Worm (Caenorhabditis elegans) whole organism, L3 larva: ENCODE data around the gene srw-69.

ENCODE experiments used
- R02D3.7 ChIP-seq: fragments of 150-350 bp; optimal IDR thresholded peaks from 2 replicates; lab custom pipeline; 2014; ENCODE audit warnings: missing biosample characterization, missing genetic modification characterization
- ZK546.5 ChIP-seq: sonication (generic microtip); optimal IDR thresholded peaks from 2 replicates; lab custom pipeline; 2017; ENCODE audit warnings: missing biosample characterization, missing genetic modification characterization
- aly-2 ChIP-seq: fragments of 150-350 bp; optimal IDR thresholded peaks from 2 replicates; lab custom pipeline; 2014; ENCODE audit warnings: missing biosample characterization, missing genetic modification characterization
- ceh-16 ChIP-seq: sonication (generic microtip); optimal IDR thresholded peaks from 2 replicates; lab custom pipeline; 2017; ENCODE audit warnings: missing biosample characterization, missing genetic modification characterization
- ceh-28 ChIP-seq: fragments of 150-350 bp; optimal IDR thresholded peaks from 2 replicates; lab custom pipeline; 2014; ENCODE audit warnings: missing biosample characterization, missing genetic modification reagents, missing genetic modification characterization
- ceh-82 ChIP-seq: fragments of 150-350 bp; optimal IDR thresholded peaks from 2 replicates; lab custom pipeline; 2014; ENCODE audit warnings: missing biosample characterization, missing genetic modification characterization
- ceh-9 ChIP-seq: sonication (generic microtip); optimal IDR thresholded peaks from 2 replicates; lab custom pipeline; 2018; ENCODE audit warnings: missing biosample characterization, missing genetic modification characterization
- daf-12 ChIP-seq: fragments of 150-350 bp; optimal IDR thresholded peaks from 2 replicates; lab custom pipeline; 2014; ENCODE audit warnings: missing biosample characterization, missing genetic modification reagents, missing genetic modification characterization
- egl-27 ChIP-seq: sonication (generic microtip); optimal IDR thresholded peaks from 4 replicates; lab custom pipeline; 2017; ENCODE audit warnings: missing biosample characterization, missing genetic modification reagents, missing genetic modification characterization
- egl-5 ChIP-seq: fragments of 150-350 bp; optimal IDR thresholded peaks from 2 replicates; lab custom pipeline; 2017; ENCODE audit warnings: missing biosample characterization, missing genetic modification reagents, missing genetic modification characterization, inconsistent platforms
- elt-1 ChIP-seq: fragments of 150-350 bp; optimal IDR thresholded peaks from 2 replicates; lab custom pipeline; 2014; ENCODE audit warnings: missing biosample characterization, missing genetic modification characterization
- elt-2 ChIP-seq: sonication (generic microtip); optimal IDR thresholded peaks from 2 replicates; lab custom pipeline; 2016; ENCODE audit warnings: missing genetic modification reagents, mild to moderate bottlenecking, missing genetic modification characterization, missing compliant biosample characterization
- elt-3 ChIP-seq, 3 experiments: fragments of 150-350 bp in 1 of 3; sonication (generic microtip) in 2 of 3; optimal IDR thresholded peaks; 2 replicates in 2 of 3; 4 replicates in 1 of 3; lab custom pipeline; 2014 to 2017; ENCODE audit warnings: missing biosample characterization in 3 of 3, missing genetic modification characterization in 3 of 3
- eor-1 ChIP-seq, 2 experiments: fragments of 150-350 bp; optimal IDR thresholded peaks; 2 replicates each; lab custom pipeline; 2014 to 2018; ENCODE audit warnings: missing biosample characterization in 2 of 2, missing genetic modification characterization in 2 of 2
- fkh-10 ChIP-seq: sonication (generic microtip); optimal IDR thresholded peaks from 2 replicates; lab custom pipeline; 2017; ENCODE audit warnings: missing biosample characterization, missing genetic modification reagents, missing genetic modification characterization
- fkh-2 ChIP-seq: fragments of 150-350 bp; optimal IDR thresholded peaks from 2 replicates; lab custom pipeline; 2014; ENCODE audit warnings: missing biosample characterization, missing genetic modification reagents, missing genetic modification characterization
- fos-1 ChIP-seq: fragments of 150-350 bp; optimal IDR thresholded peaks from 2 replicates; lab custom pipeline; 2014; ENCODE audit warnings: missing biosample characterization, missing genetic modification characterization
- jun-1 ChIP-seq: fragments of 150-350 bp; optimal IDR thresholded peaks from 2 replicates; lab custom pipeline; 2014; ENCODE audit warnings: missing biosample characterization, missing genetic modification reagents, missing genetic modification characterization
- lin-39 ChIP-seq: fragments of 150-350 bp; optimal IDR thresholded peaks from 2 replicates; lab custom pipeline; 2018; ENCODE audit warnings: missing biosample characterization, missing genetic modification reagents, missing genetic modification characterization
- lsy-12 ChIP-seq: sonication (generic microtip); optimal IDR thresholded peaks from 2 replicates; lab custom pipeline; 2016; ENCODE audit warnings: mild to moderate bottlenecking, missing genetic modification characterization, missing compliant biosample characterization
- mdl-1 ChIP-seq: fragments of 150-350 bp; optimal IDR thresholded peaks from 2 replicates; lab custom pipeline; 2014; ENCODE audit warnings: missing biosample characterization, missing genetic modification characterization
- mml-1 ChIP-seq: fragments of 150-350 bp; sonication (generic microtip); optimal IDR thresholded peaks from 3 replicates; lab custom pipeline; 2014; ENCODE audit warnings: missing biosample characterization, missing genetic modification characterization
- nfya-1 ChIP-seq: sonication (generic microtip); optimal IDR thresholded peaks from 2 replicates; lab custom pipeline; 2017; ENCODE audit warnings: missing genetic modification characterization, mild to moderate bottlenecking, missing compliant biosample characterization, antibody characterized with exemption, moderate library complexity; ENCODE audit not compliant: insufficient read depth
- nhr-11 ChIP-seq: fragments of 150-350 bp; optimal IDR thresholded peaks from 2 replicates; lab custom pipeline; 2014; ENCODE audit warnings: missing biosample characterization, missing genetic modification characterization
- nhr-12 ChIP-seq: fragments of 150-350 bp; optimal IDR thresholded peaks from 2 replicates; lab custom pipeline; 2014; ENCODE audit warnings: missing biosample characterization, missing genetic modification characterization
- nhr-25 ChIP-seq: sonication (generic microtip); optimal IDR thresholded peaks from 2 replicates; lab custom pipeline; 2017; ENCODE audit warnings: missing biosample characterization, missing genetic modification characterization
- nhr-28 ChIP-seq: fragments of 150-350 bp; optimal IDR thresholded peaks from 2 replicates; lab custom pipeline; 2014; ENCODE audit warnings: missing biosample characterization, missing genetic modification characterization
- nhr-43 ChIP-seq: sonication (generic microtip); optimal IDR thresholded peaks from 2 replicates; lab custom pipeline; 2016; ENCODE audit warnings: mild to moderate bottlenecking, missing genetic modification characterization, missing compliant biosample characterization; ENCODE audit not compliant: poor library complexity, severe bottlenecking
- nhr-67 ChIP-seq: fragments of 150-350 bp; optimal IDR thresholded peaks from 2 replicates; lab custom pipeline; 2014; ENCODE audit warnings: missing biosample characterization, missing genetic modification characterization
- nhr-76 ChIP-seq: fragments of 150-350 bp; sonication (generic microtip); optimal IDR thresholded peaks from 5 replicates; lab custom pipeline; 2014; ENCODE audit warnings: missing biosample characterization, missing genetic modification characterization
- pha-4 ChIP-seq: fragments of 150-350 bp; optimal IDR thresholded peaks from 2 replicates; lab custom pipeline; 2014; ENCODE audit warnings: missing biosample characterization, missing genetic modification reagents, missing genetic modification characterization
- pqm-1 ChIP-seq: fragments of 150-350 bp; optimal IDR thresholded peaks from 2 replicates; lab custom pipeline; 2017; ENCODE audit warnings: missing biosample characterization, missing genetic modification characterization, inconsistent platforms
- sea-2 ChIP-seq: fragments of 150-350 bp; sonication (generic microtip); optimal IDR thresholded peaks from 4 replicates; lab custom pipeline; 2014; ENCODE audit warnings: missing biosample characterization, missing genetic modification reagents, missing genetic modification characterization
- skn-1 ChIP-seq: fragments of 150-350 bp; optimal IDR thresholded peaks from 2 replicates; lab custom pipeline; 2014; ENCODE audit warnings: missing biosample characterization, missing genetic modification characterization
- snpc-4 ChIP-seq: fragments of 150-350 bp; optimal IDR thresholded peaks from 2 replicates; lab custom pipeline; 2014; ENCODE audit warnings: missing biosample characterization, missing genetic modification characterization
- unc-62 ChIP-seq: fragments of 150-350 bp; sonication (generic microtip); optimal IDR thresholded peaks from 4 replicates; lab custom pipeline; 2014; ENCODE audit warnings: missing biosample characterization, missing genetic modification reagents, missing genetic modification characterization
- ztf-4 ChIP-seq: fragments of 150-350 bp; optimal IDR thresholded peaks from 2 replicates; lab custom pipeline; 2014; ENCODE audit warnings: missing biosample characterization, missing genetic modification characterization

The srw-69 gene

ce11 chrV:7464696-7465095 is 35.9 kb upstream of the srw-69 start, which contains the start of gene srh-89:
TSS of gene srh-89 (minus strand) at chrV:7464796.
- TF ChIP-seq ceh-82 (tag; lab: Kevin White, UChicago): no peak

- TF ChIP-seq skn-1 (tag; lab: Kevin White, UChicago) (no peak), fkh-10 (GFP tag; lab: Kevin White, UChicago) (no peak), nhr-43 (no peak), nhr-76 (tag; lab: Kevin White, UChicago) (no peak), pqm-1 (no peak), lsy-12 (no peak), nhr-25 (no peak), lin-39 (tag; lab: Kevin White, UChicago) (no peak), nhr-67 (tag; lab: Kevin White, UChicago) (no peak), R02D3.7 (tag; lab: Kevin White, UChicago) (no peak), pha-4 (tag; lab: Kevin White, UChicago) (no peak), nhr-11 (tag; lab: Kevin White, UChicago) (no peak), egl-5 (tag; lab: Kevin White, UChicago) (no peak), nhr-12 (tag; lab: Kevin White, UChicago) (no peak), aly-2 (no peak), mml-1 (tag; lab: Kevin White, UChicago) (no peak), snpc-4 (no peak), unc-62 (GFP tag; lab: Kevin White, UChicago) (no peak)
- TF ChIP-seq, all 47 proteins: peak for 0
Measured at ce11 chrV:7460898-7461297, 32.1 kb upstream of the srw-69 start, which contains the start of gene srh-92. TSS of gene srh-92 (minus strand) at chrV:7460998.

- TF ChIP-seq nhr-76 (tag; lab: Kevin White, UChicago) (no peak), jun-1 (tag; lab: Kevin White, UChicago) (no peak), nhr-28 (tag; lab: Kevin White, UChicago) (no peak), egl-27 (tag; lab: Kevin White, UChicago) (no peak), fkh-10 (GFP tag; lab: Kevin White, UChicago) (no peak), nhr-25 (no peak), ceh-16 (no peak), daf-12 (tag; lab: Kevin White, UChicago) (no peak), R02D3.7 (tag; lab: Kevin White, UChicago) (no peak), eor-1 (tag; optimal IDR thresholded peaks at IDR 0.05; lab: Kevin White, UChicago) (no peak)
Measured at ce11 chrV:7455008-7455407, 26.2 kb upstream of the srw-69 start, which contains the start of gene F25E5.2. TSS of gene F25E5.2 (plus strand) at chrV:7455308.

ce11 chrV:7454236-7454635 is 25.5 kb upstream of the srw-69 start, which contains the start of gene try-8:
TSS of gene try-8 (minus strand) at chrV:7454336.
- TF ChIP-seq mdl-1 (tag; lab: Kevin White, UChicago) (no peak), ceh-9 (tag; lab: Kevin White, UChicago) (no peak), fos-1 (no peak), ceh-28 (tag; lab: Kevin White, UChicago) (no peak), fkh-2 (no peak), elt-2 (tag; lab: Kevin White, UChicago) (no peak), nhr-11 (tag; lab: Kevin White, UChicago) (no peak), sea-2 (GFP tag; lab: Kevin White, UChicago) (no peak), elt-3 (tag; optimal IDR thresholded peaks at IDR 0.05; lab: Kevin White, UChicago) (no peak), nhr-12 (tag; lab: Kevin White, UChicago) (no peak), ztf-4 (tag; lab: Kevin White, UChicago) (no peak), fkh-10 (GFP tag; lab: Kevin White, UChicago) (no peak), ZK546.5 (tag; lab: Kevin White, UChicago) (no peak), R02D3.7 (tag; lab: Kevin White, UChicago) (no peak), nfya-1 (tag; lab: Kevin White, UChicago) (no peak), elt-1 (tag; lab: Kevin White, UChicago) (no peak)
